Fruit fly (Drosophila melanogaster) whole organism, prepupa: ENCODE data around the gene CG14000.

Source experiments
- CG8119 ChIP-seq: fragments of 200-800 bp; sonication (Bioruptor generic); IDR thresholded peaks from 3 replicates; pipeline ENCODE4 v1.3.6; 2022; ENCODE audit warnings: missing biosample characterization, missing genetic modification characterization
- lz ChIP-seq: fragments of 200-800 bp; sonication (Bioruptor generic); optimal IDR thresholded peaks from 3 replicates; lab custom pipeline; 2016; ENCODE audit warnings: missing biosample characterization, missing genetic modification characterization

- TF ChIP-seq lz (GFP tag; lab: Kevin White, UChicago) (no peak), CG8119 (GFP tag; lab: Robert Waterston, UW) (no peak)
Measured at dm6 chr2L:5892762-5893161, 17.3 kb downstream of the CG14000 start, which contains the start of gene Acp26Ab.
